Worm (Caenorhabditis elegans): ENCODE results near the gene ceh-36.

The ceh-36 gene

DNA sequence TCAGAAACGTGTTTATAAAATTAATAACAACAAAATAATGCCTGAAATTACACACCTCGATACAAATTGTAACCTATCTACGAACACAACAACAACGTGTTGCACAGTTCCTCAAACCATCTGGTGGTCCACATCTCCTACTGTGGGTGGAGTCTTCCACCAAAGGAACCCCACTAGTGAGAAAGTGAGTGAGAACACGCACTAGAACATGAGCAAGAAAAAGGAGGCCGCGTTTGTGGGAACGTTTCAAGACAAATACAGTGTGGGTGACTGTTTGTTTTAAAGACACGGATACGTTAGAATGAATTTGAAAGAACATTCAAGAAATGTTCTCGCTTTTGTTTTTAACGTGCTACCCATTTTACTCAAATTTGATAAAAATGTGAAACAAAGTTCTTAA is at the start of gene ceh-36:
TSS of gene ceh-36 (minus strand) at position 101 of the 400 bp plus-strand sequence.
- TF ChIP-seq hlh-12 (tag; optimal IDR thresholded peaks at IDR 0.05) (no peak), nhr-80 (tag; optimal IDR thresholded peaks at IDR 0.05) (no peak), B0336.3 (GFP tag; IDR thresholded peaks at IDR 0.05) (no peak), Y67H2A.10 (GFP tag; conservative IDR thresholded peaks at IDR 0.05) (no peak), lin-54 (GFP tag; optimal IDR thresholded peaks at IDR 0.05) (no peak), lin-26 (GFP tag; IDR thresholded peaks at IDR 0.05) (no peak), mcd-1 (GFP tag; IDR thresholded peaks at IDR 0.05) (no peak), xnd-1 (tag; optimal IDR thresholded peaks at IDR 0.05) (no peak), egl-44 (GFP tag; IDR thresholded peaks at IDR 0.05) (no peak), ztf-25 (GFP tag; IDR thresholded peaks at IDR 0.05) (no peak), sea-2 (GFP tag; IDR thresholded peaks at IDR 0.05) (no peak), dpl-1 (GFP tag; optimal IDR thresholded peaks at IDR 0.05) (no peak), ceh-100 (GFP tag; IDR thresholded peaks at IDR 0.05) (no peak), rpc-1 (optimal IDR thresholded peaks at IDR 0.05) (no peak), rpc-1 (tag; optimal IDR thresholded peaks at IDR 0.05) (no peak), lin-40 (tag; optimal IDR thresholded peaks at IDR 0.05) (no peak), bed-1 (GFP tag; IDR thresholded peaks at IDR 0.05) (no peak), K11D2.4 (GFP tag; IDR thresholded peaks at IDR 0.05) (no peak), rcor-1 (GFP tag; IDR thresholded peaks at IDR 0.05) (no peak), F22D6.2 (tag; optimal IDR thresholded peaks at IDR 0.05) (no peak), snpc-4 (GFP tag; optimal IDR thresholded peaks at IDR 0.05) (no peak), snpc-4 (tag; optimal IDR thresholded peaks at IDR 0.05) (no peak)

ce11 chrX:14234932-14235331 is 48.6 kb upstream of the ceh-36 start, which contains the start of gene srg-37:
Gene srg-37, minus strand, starts transcription at chrX:14235032.
- TF ChIP-seq ztf-22 (GFP tag; optimal IDR thresholded peaks at IDR 0.05), result no peak
- TF ChIP-seq C06A6.2 (GFP tag; conservative IDR thresholded peaks at IDR 0.05), result no peak

DNA sequence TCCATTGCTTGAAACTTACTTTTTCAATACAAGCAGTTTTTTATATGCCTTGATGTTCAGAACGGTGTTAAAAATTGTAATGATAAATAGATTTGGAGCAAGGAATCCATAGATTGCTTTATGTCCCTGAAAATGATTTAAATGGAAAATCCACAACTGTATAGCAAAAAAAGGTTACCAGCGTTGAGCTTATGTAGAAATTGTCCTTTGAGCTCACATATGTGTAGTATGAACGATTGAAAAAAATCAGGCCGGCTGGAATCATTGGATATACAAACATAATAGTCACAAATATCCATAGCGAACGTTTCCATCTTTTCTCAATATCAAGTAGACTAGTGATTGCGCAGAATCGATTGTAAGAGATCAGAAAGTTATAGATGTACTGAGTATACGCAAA is 48.0 kb upstream of the ceh-36 start, which contains the start of gene srg-36:
TSS of gene srg-36 (minus strand) at position 101 of the 400 bp plus-strand sequence.
- TF ChIP-seq ztf-18 (tag; optimal IDR thresholded peaks at IDR 0.05) (no peak), madf-3 (GFP tag; IDR thresholded peaks at IDR 0.05) (no peak), lsl-1 (GFP tag; optimal IDR thresholded peaks at IDR 0.05) (no peak), sdz-38 (tag; optimal IDR thresholded peaks at IDR 0.05) (no peak), atf-7 (tag; optimal IDR thresholded peaks at IDR 0.05) (no peak), nhr-27 (tag; optimal IDR thresholded peaks at IDR 0.05) (no peak)

- TF ChIP-seq Y67H2A.10 (GFP tag; conservative IDR thresholded peaks at IDR 0.05) (no peak), dox-1 (GFP tag; IDR thresholded peaks at IDR 0.05) (0 out of 2 replicates have a peak, but pooled peaks have one; percentile 25), snpc-4 (GFP tag; optimal IDR thresholded peaks at IDR 0.05) (peak; percentile 45), snpc-4 (tag; optimal IDR thresholded peaks at IDR 0.05) (peak in 2 of 4 experiments; percentile 59 to 77)
Observed at ce11 chrX:14231987-14232386, 45.6 kb upstream of the ceh-36 start.

DNA sequence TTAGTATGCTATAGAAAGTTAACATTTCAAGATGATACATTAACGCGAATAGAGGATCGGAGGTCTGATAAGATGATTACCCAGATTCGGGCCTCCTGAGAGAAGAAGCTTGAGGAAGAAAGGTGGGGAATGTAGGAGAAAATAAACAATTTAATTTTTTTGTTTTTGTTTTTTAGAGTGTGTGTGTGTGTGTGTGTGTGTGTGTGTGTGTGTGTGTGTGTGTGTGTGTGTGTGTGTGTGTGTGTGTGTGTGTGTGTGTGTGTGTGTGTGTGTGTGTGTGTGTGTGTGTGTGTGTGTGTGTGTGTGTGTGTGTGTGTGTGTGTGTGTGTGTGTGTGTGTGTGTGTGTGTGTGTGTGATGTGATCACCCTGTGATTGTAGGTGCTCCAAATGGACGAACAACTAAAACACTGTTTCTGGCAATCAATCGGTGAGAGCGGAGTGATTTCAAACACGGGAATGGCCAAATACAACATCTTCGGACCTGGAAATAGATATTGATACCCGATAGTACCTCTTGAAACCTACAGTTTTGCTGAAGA is 43.0 kb upstream of the ceh-36 start:
- TF ChIP-seq egrh-3 (GFP tag; IDR thresholded peaks at IDR 0.05) (peak; percentile 52; the same call in 1 of the 2 replicates), ztf-3 (GFP tag; optimal IDR thresholded peaks at IDR 0.05) (peak; percentile 15), lir-1 (GFP tag; conservative IDR thresholded peaks at IDR 0.05) (peak; percentile 74; the same call in 1 of the 2 replicates), akir-1 (GFP tag; optimal IDR thresholded peaks at IDR 0.05) (peak; percentile 54)
